Worm (Caenorhabditis elegans): ENCODE measurements around the gene srg-57.
A peak's percentile ranks its signal among the peaks of the same experiment; 100 is the strongest.

srg-57 gene

DNA sequence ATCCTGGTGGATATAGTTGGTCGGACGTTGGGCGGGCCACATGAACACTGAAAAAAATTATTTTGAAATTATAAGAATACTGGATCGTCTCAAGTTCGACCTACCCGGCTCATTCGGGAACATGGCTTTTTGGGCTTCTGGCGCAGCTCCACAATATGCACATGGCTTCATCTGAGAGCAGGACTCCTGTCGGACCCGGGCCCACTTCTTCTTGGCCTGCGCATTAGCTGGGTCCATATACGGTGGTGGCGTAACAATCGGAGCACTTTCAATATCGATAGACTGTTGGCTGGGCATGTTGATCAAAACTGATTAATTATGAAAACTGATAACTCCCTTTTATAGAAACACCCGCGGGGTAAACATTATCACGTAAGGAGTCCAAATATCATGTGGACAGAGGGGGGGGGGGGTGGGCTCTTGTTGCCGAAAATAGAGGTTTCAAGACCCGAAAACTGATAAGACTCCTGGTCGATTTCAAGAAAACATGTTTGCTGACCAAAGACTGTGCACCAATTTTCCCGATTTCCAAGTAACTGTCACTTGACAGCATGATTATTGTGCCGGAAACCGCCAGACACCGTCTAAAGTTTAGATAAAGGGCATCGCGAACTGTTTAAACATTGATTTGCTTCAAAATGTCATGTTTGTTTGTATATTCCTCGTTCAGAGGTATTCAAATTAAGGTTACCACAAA lies 3.3 kb downstream of the srg-57 start, which contains the start of gene dod-3 (continued):
- no peak for TF ChIP-seq lsl-1 (GFP tag; optimal IDR thresholded peaks at IDR 0.05)
- no peak for TF ChIP-seq him-1 (tag; optimal IDR thresholded peaks at IDR 0.05)
- TF ChIP-seq egl-44 (GFP tag; IDR thresholded peaks at IDR 0.05): 0 out of 2 replicates have a peak, but pooled peaks have one; percentile 65
- TF ChIP-seq Y53G8AR.9 (GFP tag; conservative IDR thresholded peaks at IDR 0.05): no peak
- no peak for TF ChIP-seq unc-130 (GFP tag; optimal IDR thresholded peaks at IDR 0.05)
- peak; percentile 8; the same call in 1 of the 2 replicates for TF ChIP-seq egrh-3 (GFP tag; IDR thresholded peaks at IDR 0.05)
- peak; percentile 70 for TF ChIP-seq ztf-22 (GFP tag; optimal IDR thresholded peaks at IDR 0.05)
- TF ChIP-seq dox-1 (GFP tag; IDR thresholded peaks at IDR 0.05): peak; percentile 71
- no peak for TF ChIP-seq gei-17 (GFP tag; optimal IDR thresholded peaks at IDR 0.05)
- TF ChIP-seq snpc-3.4 (tag; optimal IDR thresholded peaks at IDR 0.05): no peak
- TF ChIP-seq ztf-6 (GFP tag; IDR thresholded peaks at IDR 0.05): no peak
- TF ChIP-seq F39B2.1 (GFP tag; IDR thresholded peaks at IDR 0.05): no peak
- no peak for TF ChIP-seq unc-62 (GFP tag; optimal IDR thresholded peaks at IDR 0.05)
- no peak for TF ChIP-seq nhr-179 (tag; optimal IDR thresholded peaks at IDR 0.05)
- TF ChIP-seq aptf-2 (GFP tag; conservative IDR thresholded peaks at IDR 0.05): no peak
- TF ChIP-seq B0019.2 (GFP tag; conservative IDR thresholded peaks at IDR 0.05): no peak
- TF ChIP-seq C17E4.6 (GFP tag; IDR thresholded peaks at IDR 0.05): no peak
- TF ChIP-seq tlf-1 (GFP tag; optimal IDR thresholded peaks at IDR 0.05): peak; percentile 63

DNA sequence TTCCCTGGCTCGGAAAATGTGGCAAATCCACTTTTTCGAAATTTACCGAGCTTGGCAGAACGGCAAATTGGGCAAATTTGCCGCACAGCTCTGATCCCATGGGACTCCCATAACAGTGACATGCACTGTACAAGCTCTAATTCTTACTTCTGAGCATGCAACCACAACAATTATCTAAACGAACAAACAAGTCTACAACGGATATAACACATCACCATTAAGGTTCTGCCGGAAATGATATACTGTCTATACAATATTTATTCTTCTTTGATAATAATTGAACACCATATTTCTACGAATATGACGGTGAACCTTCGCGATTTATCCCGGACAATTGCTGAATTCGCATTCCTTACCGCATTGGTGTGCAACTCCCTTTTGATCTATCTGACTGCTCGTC lies 6.0 kb downstream of the srg-57 start, which contains the start of gene str-33:
str-33 (plus strand) TSS at position 301 of the 400 bp plus-strand sequence.
- no peak for TF ChIP-seq zfh-2 (GFP tag; conservative IDR thresholded peaks at IDR 0.05)
- TF ChIP-seq attf-5 (GFP tag; optimal IDR thresholded peaks at IDR 0.05): no peak

ce11 chrV:2727101-2727500 lies 7.2 kb downstream of the srg-57 start, which contains the start of gene str-13:
Gene str-13 (minus strand): TSS chrV:2727201.
- TF ChIP-seq F55B11.4 (tag; optimal IDR thresholded peaks at IDR 0.05; ENCODE audit: borderline replicate concordance, insufficient read depth) (no peak), tlf-1 (GFP tag; optimal IDR thresholded peaks at IDR 0.05) (no peak), let-607 (tag; optimal IDR thresholded peaks at IDR 0.05) (no peak)

ce11 chrV:2725225-2725624 lies 9.0 kb downstream of the srg-57 start, which contains the start of gene srg-59:
Gene srg-59 (minus strand): TSS chrV:2725325.
- TF ChIP-seq ceh-79 (tag; optimal IDR thresholded peaks at IDR 0.05): no peak
- no peak for TF ChIP-seq him-1 (tag; optimal IDR thresholded peaks at IDR 0.05)
- no peak for TF ChIP-seq dpff-1 (tag; optimal IDR thresholded peaks at IDR 0.05)
- TF ChIP-seq attf-3 (GFP tag; conservative IDR thresholded peaks at IDR 0.05): no peak
- no peak for TF ChIP-seq nfya-1 (tag; optimal IDR thresholded peaks at IDR 0.05; ENCODE audit: borderline replicate concordance, insufficient read depth)
- TF ChIP-seq F57A8.1 (GFP tag; optimal IDR thresholded peaks at IDR 0.05): no peak
- no peak for TF ChIP-seq F39B2.1 (GFP tag; IDR thresholded peaks at IDR 0.05)

DNA sequence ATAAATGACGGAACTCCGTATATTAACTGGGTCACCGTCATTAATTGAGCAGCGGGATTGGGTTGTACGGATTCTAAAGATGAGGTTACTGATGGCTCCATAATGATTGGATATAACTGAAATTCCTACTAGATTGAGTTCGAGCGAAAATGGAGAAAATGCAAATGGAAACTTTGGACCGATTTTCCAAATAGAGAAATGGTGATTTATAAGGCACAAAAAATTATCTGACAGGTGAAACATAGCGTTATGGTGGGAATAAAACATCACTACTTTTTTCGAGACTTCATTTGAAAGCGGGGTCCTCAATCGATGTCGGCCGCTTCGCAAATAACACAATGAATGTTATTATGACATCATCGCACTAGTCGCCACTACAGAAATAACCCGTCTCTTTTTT lies 11.7 kb downstream of the srg-57 start, which contains the start of gene srg-60:
srg-60 (minus strand) TSS at position 101 of the 400 bp plus-strand sequence.
- no peak for TF ChIP-seq tbx-9 (tag; optimal IDR thresholded peaks at IDR 0.05; ENCODE audit: borderline replicate concordance)
- no peak for TF ChIP-seq nhr-179 (tag; optimal IDR thresholded peaks at IDR 0.05)
- TF ChIP-seq ZK185.1 (tag; optimal IDR thresholded peaks at IDR 0.05; ENCODE audit: poor library complexity, severe bottlenecking): no peak
- no peak for TF ChIP-seq chd-7 (tag; optimal IDR thresholded peaks at IDR 0.05)
- no peak for TF ChIP-seq F10E7.11 (tag; optimal IDR thresholded peaks at IDR 0.05)
- TF ChIP-seq snpc-3.4 (tag; optimal IDR thresholded peaks at IDR 0.05): no peak
- no peak for TF ChIP-seq B0261.1 (tag; optimal IDR thresholded peaks at IDR 0.05)
- TF ChIP-seq nfya-1 (tag; optimal IDR thresholded peaks at IDR 0.05; ENCODE audit: borderline replicate concordance, insufficient read depth): no peak
- no peak for TF ChIP-seq F57C9.4 (tag; optimal IDR thresholded peaks at IDR 0.05)
- no peak for TF ChIP-seq lsy-27 (tag; optimal IDR thresholded peaks at IDR 0.05; ENCODE audit: borderline replicate concordance, insufficient read depth)
- TF ChIP-seq aptf-3 (GFP tag; IDR thresholded peaks at IDR 0.05): no peak
- no peak for TF ChIP-seq madf-10 (tag; optimal IDR thresholded peaks at IDR 0.05)
- TF ChIP-seq B0019.2 (GFP tag; conservative IDR thresholded peaks at IDR 0.05): no peak
- no peak for TF ChIP-seq attf-6 (GFP tag; IDR thresholded peaks at IDR 0.05)
- TF ChIP-seq nfyb-1 (GFP tag; IDR thresholded peaks at IDR 0.05): no peak
- TF ChIP-seq madf-8 (GFP tag; conservative IDR thresholded peaks at IDR 0.05): no peak

Data from whole organism, young adult.